Fruit fly (Drosophila melanogaster) whole organism, embryonic: ENCODE measurements around the gene pigs.
A peak's percentile ranks its signal among the peaks of the same experiment; 100 is the strongest.

Experiments
- Aef1 ChIP-seq: fragments of 200-800 bp; sonication (Bioruptor generic); IDR thresholded peaks from 3 replicates; pipeline ENCODE4 v1.3.6; 2022; ENCODE audit warnings: missing biosample characterization, missing genetic modification characterization
- Atf6 ChIP-seq: fragments of 200-800 bp; sonication (Bioruptor generic); IDR thresholded peaks from 2 replicates; pipeline ENCODE4 v1.3.6; 2022; ENCODE audit warnings: missing biosample characterization, missing genetic modification characterization
- B-H2 ChIP-seq: fragments of 200-800 bp; sonication (Bioruptor generic); optimal IDR thresholded peaks from 2 replicates; lab custom pipeline; 2018; ENCODE audit warnings: missing biosample characterization, mild to moderate bottlenecking, missing genetic modification characterization
- CG11560 ChIP-seq: fragments of 200-800 bp; sonication (Bioruptor generic); IDR thresholded peaks from 3 replicates; pipeline ENCODE4 v1.3.6; 2022; ENCODE audit warnings: missing biosample characterization, missing genetic modification characterization
- CG12299 ChIP-seq: fragments of 200-800 bp; sonication (Bioruptor generic); optimal IDR thresholded peaks from 2 replicates; lab custom pipeline; 2018; ENCODE audit warnings: missing biosample characterization, mild to moderate bottlenecking, missing genetic modification characterization
- CG12744 ChIP-seq: fragments of 200-800 bp; sonication (Bioruptor generic); optimal IDR thresholded peaks from 2 replicates; lab custom pipeline; 2016; ENCODE audit warnings: missing biosample characterization, missing genetic modification characterization
- CG13624 ChIP-seq: fragments of 200-800 bp; sonication (Bioruptor generic); optimal IDR thresholded peaks from 2 replicates; lab custom pipeline; 2016; ENCODE audit warnings: missing biosample characterization, missing genetic modification characterization
- CG14441 ChIP-seq: fragments of 200-800 bp; sonication (Bioruptor generic); IDR thresholded peaks from 2 replicates; pipeline ENCODE4 v1.3.6; 2022; ENCODE audit warnings: missing biosample characterization, missing genetic modification characterization
- CG15073 ChIP-seq: fragments of 200-800 bp; sonication (Bioruptor generic); optimal IDR thresholded peaks from 2 replicates; lab custom pipeline; 2016; ENCODE audit warnings: missing biosample characterization, missing genetic modification characterization
- CG18599 ChIP-seq: fragments of 200-800 bp; sonication (Bioruptor generic); optimal IDR thresholded peaks from 3 replicates; lab custom pipeline; 2017; ENCODE audit warnings: missing biosample characterization, missing genetic modification characterization, mild to moderate bottlenecking, moderate library complexity, missing genetic modification reagents
- CG2678 ChIP-seq: fragments of 200-800 bp; sonication (Bioruptor generic); optimal IDR thresholded peaks from 3 replicates; lab custom pipeline; 2019; ENCODE audit warnings: missing biosample characterization, mild to moderate bottlenecking, missing genetic modification characterization, moderate library complexity
- CG30403 ChIP-seq: fragments of 200-800 bp; sonication (Bioruptor generic); optimal IDR thresholded peaks from 3 replicates; lab custom pipeline; 2016; ENCODE audit warnings: missing biosample characterization, missing genetic modification characterization
- CG7372 ChIP-seq: fragments of 200-800 bp; sonication (Bioruptor generic); IDR thresholded peaks from 2 replicates; pipeline ENCODE4 v1.3.6; 2022; ENCODE audit warnings: missing biosample characterization, missing genetic modification characterization
- CG9215 ChIP-seq: fragments of 200-800 bp; sonication (Bioruptor generic); IDR thresholded peaks from 2 replicates; pipeline ENCODE4 v1.3.6; 2022; ENCODE audit warnings: missing biosample characterization, missing genetic modification characterization
- CG9876 ChIP-seq: fragments of 200-800 bp; sonication (Bioruptor generic); optimal IDR thresholded peaks from 2 replicates; lab custom pipeline; 2016; ENCODE audit warnings: missing biosample characterization, missing genetic modification characterization
- Dip3 ChIP-seq: fragments of 200-800 bp; sonication (Bioruptor generic); optimal IDR thresholded peaks from 3 replicates; lab custom pipeline; 2016; ENCODE audit warnings: missing biosample characterization, missing genetic modification characterization
- E2f1 ChIP-seq: fragments of 200-800 bp; sonication (Bioruptor generic); IDR thresholded peaks from 2 replicates; pipeline ENCODE4 v1.3.6; 2022; ENCODE audit warnings: missing biosample characterization, missing genetic modification characterization
- E2f2 ChIP-seq: fragments of 200-800 bp; sonication (Bioruptor generic); IDR thresholded peaks from 2 replicates; pipeline ENCODE4 v1.3.6; 2022; ENCODE audit warnings: missing biosample characterization, missing genetic modification characterization
- Eip74EF ChIP-seq, 2 experiments: fragments of 200-800 bp in 1 of 2; fragments of >200 bp in 1 of 2; sonication (Bioruptor generic) in 1 of 2; optimal IDR thresholded peaks; 2 replicates each; lab custom pipeline; 2017 to 2019; ENCODE audit warnings: missing biosample characterization in 2 of 2, missing genetic modification characterization in 2 of 2, mild to moderate bottlenecking in 1 of 2, moderate library complexity in 1 of 2
- Ets65A ChIP-seq: fragments of 200-800 bp; sonication (Bioruptor generic); peaks from one replicate; lab custom pipeline; 2016; ENCODE audit warnings: missing biosample characterization, missing genetic modification characterization
- Fer1 ChIP-seq: fragments of 200-800 bp; sonication (Bioruptor generic); optimal IDR thresholded peaks from 2 replicates; lab custom pipeline; 2017; ENCODE audit warnings: missing biosample characterization, mild to moderate bottlenecking, missing genetic modification characterization
- GATAe ChIP-seq: fragments of 200-800 bp; sonication (Bioruptor generic); conservative IDR thresholded peaks from 2 replicates; pipeline ENCODE4 v1.3.6; 2022; ENCODE audit warnings: missing biosample characterization, missing genetic modification characterization
- HHEX ChIP-seq: fragments of 200-800 bp; sonication (Bioruptor generic); optimal IDR thresholded peaks from 3 replicates; lab custom pipeline; 2017; ENCODE audit warnings: missing biosample characterization, mild to moderate bottlenecking, missing genetic modification characterization, missing genetic modification reagents
- Hand ChIP-seq: fragments of 200-800 bp; sonication (Bioruptor generic); optimal IDR thresholded peaks from 2 replicates; lab custom pipeline; 2017; ENCODE audit warnings: mild to moderate bottlenecking, missing biosample characterization, missing genetic modification reagents, missing genetic modification characterization
- Hr78 ChIP-seq, 2 experiments: fragments of 200-800 bp in 1 of 2; fragments of >200 bp in 1 of 2; sonication (Bioruptor generic) in 1 of 2; optimal IDR thresholded peaks; 2 replicates each; lab custom pipeline; 2017 to 2019; ENCODE audit warnings: missing biosample characterization in 2 of 2, missing genetic modification characterization in 2 of 2, mild to moderate bottlenecking in 1 of 2, moderate library complexity in 1 of 2
- Hsf ChIP-seq: fragments of 200-800 bp; sonication (Bioruptor generic); optimal IDR thresholded peaks from 3 replicates; lab custom pipeline; 2016; ENCODE audit warnings: missing biosample characterization, missing genetic modification characterization
- Meics ChIP-seq: fragments of 200-800 bp; sonication (Bioruptor generic); optimal IDR thresholded peaks from 2 replicates; lab custom pipeline; 2017; ENCODE audit warnings: missing biosample characterization, mild to moderate bottlenecking, missing genetic modification characterization
- Mrtf ChIP-seq: fragments of 200-800 bp; sonication (Bioruptor generic); IDR thresholded peaks from 3 replicates; pipeline ENCODE4 v1.3.6; 2022; ENCODE audit warnings: missing biosample characterization, missing genetic modification characterization
- NK7.1 ChIP-seq: fragments of 200-800 bp; sonication (Bioruptor generic); optimal IDR thresholded peaks from 3 replicates; lab custom pipeline; 2016; ENCODE audit warnings: missing biosample characterization, missing genetic modification characterization
- PHDP ChIP-seq: fragments of 200-800 bp; sonication (Bioruptor generic); optimal IDR thresholded peaks from 3 replicates; lab custom pipeline; 2018; ENCODE audit warnings: missing biosample characterization, mild to moderate bottlenecking, missing genetic modification characterization, moderate library complexity
- Six4 ChIP-seq: fragments of 200-800 bp; sonication (Bioruptor generic); optimal IDR thresholded peaks from 2 replicates; lab custom pipeline; 2016; ENCODE audit warnings: missing biosample characterization, missing genetic modification characterization
- Sry-δ ChIP-seq: fragments of 200-800 bp; sonication (Bioruptor generic); optimal IDR thresholded peaks from 2 replicates; lab custom pipeline; 2016; ENCODE audit warnings: missing biosample characterization, missing genetic modification characterization
- Tbp ChIP-seq: fragments of >200 bp; optimal IDR thresholded peaks from 2 replicates; lab custom pipeline; 2018; ENCODE audit warnings: missing biosample characterization, missing genetic modification characterization
- Usf ChIP-seq: fragments of 200-800 bp; sonication (Bioruptor generic); optimal IDR thresholded peaks from 2 replicates; lab custom pipeline; 2017; ENCODE audit warnings: missing genotype, missing biosample characterization, missing genetic modification characterization
- al ChIP-seq: fragments of 200-800 bp; sonication (Bioruptor generic); IDR thresholded peaks from 2 replicates; pipeline ENCODE4 v1.3.6; 2022; ENCODE audit warnings: missing biosample characterization, missing genetic modification characterization
- chn ChIP-seq: fragments of 200-800 bp; sonication (Bioruptor generic); optimal IDR thresholded peaks from 2 replicates; lab custom pipeline; 2016; ENCODE audit warnings: missing biosample characterization, missing genetic modification characterization
- dm ChIP-seq: fragments of 200-800 bp; sonication (Bioruptor generic); optimal IDR thresholded peaks from 3 replicates; lab custom pipeline; 2016; ENCODE audit warnings: missing biosample characterization, missing genetic modification characterization
- hth ChIP-seq: fragments of >200 bp; optimal IDR thresholded peaks from 2 replicates; lab custom pipeline; 2017; ENCODE audit warnings: inconsistent platforms
- lola ChIP-seq, 3 experiments: fragments of >200 bp in 2 of 3; fragments of 200-800 bp in 1 of 3; sonication (Bioruptor generic) in 1 of 3; optimal IDR thresholded peaks; 2 replicates each; lab custom pipeline; 2017 to 2019; ENCODE audit warnings: missing biosample characterization in 3 of 3, missing genetic modification characterization in 3 of 3, mild to moderate bottlenecking in 1 of 3, moderate library complexity in 1 of 3
- lov ChIP-seq, 2 experiments: fragments of 200-800 bp in 1 of 2; fragments of >200 bp in 1 of 2; sonication (Bioruptor generic) in 1 of 2; IDR thresholded peaks in 1 of 2; optimal IDR thresholded peaks in 1 of 2; 2 replicates in 1 of 2; 3 replicates in 1 of 2; pipeline versions ENCODE4 v1.3.6 to Lab custom; 2017 to 2022; ENCODE audit warnings: missing biosample characterization in 1 of 2, missing genetic modification characterization in 1 of 2
- prd ChIP-seq, 3 experiments: fragments of >200 bp in 2 of 3; fragments of 200-800 bp in 1 of 3; sonication (Bioruptor generic) in 1 of 3; optimal IDR thresholded peaks in 2 of 3; IDR thresholded peaks in 1 of 3; 2 replicates in 2 of 3; 3 replicates in 1 of 3; pipeline versions ENCODE4 v1.3.6 to Lab custom; 2017 to 2022; ENCODE audit warnings: missing biosample characterization in 1 of 3, missing genetic modification characterization in 1 of 3
- schlank ChIP-seq: fragments of 200-800 bp; sonication (Bioruptor generic); optimal IDR thresholded peaks from 2 replicates; lab custom pipeline; 2018; ENCODE audit warnings: missing biosample characterization, mild to moderate bottlenecking, missing genetic modification characterization
- sd ChIP-seq: fragments of 200-800 bp; sonication (Bioruptor generic); optimal IDR thresholded peaks from 3 replicates; lab custom pipeline; 2018; ENCODE audit warnings: missing biosample characterization, mild to moderate bottlenecking, missing genetic modification characterization, moderate library complexity
- sim ChIP-seq: fragments of 200-800 bp; sonication (Bioruptor generic); IDR thresholded peaks from 2 replicates; pipeline ENCODE4 v1.3.6; 2022; ENCODE audit warnings: missing biosample characterization, missing genetic modification characterization
- sima ChIP-seq: fragments of 200-800 bp; sonication (Bioruptor generic); optimal IDR thresholded peaks from 2 replicates; lab custom pipeline; 2016; ENCODE audit warnings: missing biosample characterization, missing genetic modification characterization
- sqz ChIP-seq: fragments of 200-800 bp; sonication (Bioruptor generic); optimal IDR thresholded peaks from 3 replicates; lab custom pipeline; 2018; ENCODE audit warnings: missing biosample characterization, mild to moderate bottlenecking, missing genetic modification characterization
- tio ChIP-seq: fragments of 200-800 bp; sonication (Bioruptor generic); optimal IDR thresholded peaks from 2 replicates; lab custom pipeline; 2017; ENCODE audit warnings: missing biosample characterization, missing genetic modification characterization, inconsistent platforms
- tll ChIP-seq, 2 experiments: fragments of 200-800 bp in 1 of 2; fragments of >200 bp in 1 of 2; sonication (Bioruptor generic) in 1 of 2; optimal IDR thresholded peaks; 2 replicates each; lab custom pipeline; 2017 to 2019; ENCODE audit warnings: missing biosample characterization in 2 of 2, missing genetic modification characterization in 2 of 2, mild to moderate bottlenecking in 1 of 2, moderate library complexity in 1 of 2
- twi ChIP-seq: fragments of 200-800 bp; optimal IDR thresholded peaks from 2 replicates; lab custom pipeline; 2019; ENCODE audit warnings: missing biosample characterization, mild to moderate bottlenecking, missing genetic modification characterization, moderate library complexity
- wdn ChIP-seq: fragments of 200-800 bp; sonication (Bioruptor generic); IDR thresholded peaks from 2 replicates; pipeline ENCODE4 v1.3.6; 2022; ENCODE audit warnings: missing biosample characterization, missing genetic modification characterization
- zen2 ChIP-seq: fragments of 200-800 bp; sonication (Bioruptor generic); IDR thresholded peaks from 3 replicates; pipeline ENCODE4 v1.3.6; 2022; ENCODE audit warnings: missing biosample characterization, missing genetic modification characterization; ENCODE audit not compliant: partially characterized antibody

Gene pigs

dm6 chrX:6638123-6638522 is 38.3 kb downstream of the pigs start (continued):
- TF ChIP-seq GATAe (no peak), E2f1 (GFP tag; lab: Robert Waterston, UW) (no peak), CG13624 (GFP tag; lab: Kevin White, UChicago) (no peak), Meics (GFP tag; lab: Kevin White, UChicago) (peak; percentile 27), Usf (GFP tag; lab: Kevin White, UChicago) (no peak), Hsf (GFP tag; lab: Kevin White, UChicago) (no peak), CG18599 (GFP tag; lab: Kevin White, UChicago) (peak; percentile 37), Aef1 (GFP tag; lab: Robert Waterston, UW) (no peak), zen2 (no peak), sd (tag; lab: Kevin White, UChicago) (no peak), CG12744 (no peak), Tbp (GFP tag; lab: Kevin White, UChicago) (no peak), chn (GFP tag; lab: Kevin White, UChicago) (no peak), Hand (GFP tag; lab: Kevin White, UChicago) (no peak), CG7372 (no peak), hth (lab: Kevin White, UChicago) (no peak), al (GFP tag; lab: Robert Waterston, UW) (no peak), tll (GFP tag; optimal IDR thresholded peaks at IDR 0.05; lab: Kevin White, UChicago) (no peak), CG15073 (GFP tag; lab: Kevin White, UChicago) (no peak), CG12299 (no peak), Atf6 (no peak), Eip74EF (GFP tag; optimal IDR thresholded peaks at IDR 0.05; lab: Kevin White, UChicago) (no peak), CG14441 (GFP tag; lab: Robert Waterston, UW) (no peak), PHDP (tag; lab: Kevin White, UChicago) (peak; percentile 17), lov (optimal IDR thresholded peaks at IDR 0.05; lab: Kevin White, UChicago) (no peak), lov (GFP tag; IDR thresholded peaks at IDR 0.05; lab: Robert Waterston, UW) (no peak), dm (no peak), Sry-δ (GFP tag; lab: Kevin White, UChicago) (no peak), prd (optimal IDR thresholded peaks at IDR 0.05; lab: Kevin White, UChicago) (no peak), prd (GFP tag; IDR thresholded peaks at IDR 0.05; lab: Robert Waterston, UW) (no peak), sim (GFP tag; lab: Robert Waterston, UW) (no peak), twi (tag; lab: Kevin White, UChicago) (no peak), NK7.1 (GFP tag; lab: Kevin White, UChicago) (no peak), Six4 (GFP tag; lab: Kevin White, UChicago) (no peak), CG9215 (GFP tag; lab: Robert Waterston, UW) (no peak), sqz (GFP tag; lab: Kevin White, UChicago) (no peak), Hr78 (GFP tag; optimal IDR thresholded peaks at IDR 0.05; lab: Kevin White, UChicago) (no peak), schlank (tag; lab: Kevin White, UChicago) (no peak), Ets65A (GFP tag; lab: Kevin White, UChicago) (peak; percentile 9), Dip3 (no peak), CG2678 (tag; lab: Kevin White, UChicago) (peak; percentile 56), CG9876 (GFP tag; lab: Kevin White, UChicago) (no peak), lola (GFP tag; optimal IDR thresholded peaks at IDR 0.05; lab: Kevin White, UChicago) (no peak), tio (GFP tag; lab: Kevin White, UChicago) (no peak), CG11560 (tag; lab: Robert Waterston, UW) (no peak), sima (no peak), wdn (no peak), Mrtf (GFP tag; lab: Robert Waterston, UW) (no peak), E2f2 (GFP tag; lab: Robert Waterston, UW) (no peak), CG30403 (GFP tag; lab: Kevin White, UChicago) (no peak), B-H2 (GFP tag; lab: Kevin White, UChicago) (no peak), HHEX (GFP tag; lab: Kevin White, UChicago) (no peak), Fer1 (GFP tag; lab: Kevin White, UChicago) (peak; percentile 46)
